Fruit fly (Drosophila melanogaster) whole organism, embryonic: ENCODE measurements around the gene LManV.

ENCODE experiments used
- CG1024 ChIP-seq: fragments of 200-800 bp; sonication (Bioruptor generic); IDR thresholded peaks from 2 replicates; pipeline ENCODE4 v1.3.6; 2022; ENCODE audit warnings: missing biosample characterization, missing genetic modification characterization
- CG12299 ChIP-seq: fragments of 200-800 bp; sonication (Bioruptor generic); optimal IDR thresholded peaks from 2 replicates; lab custom pipeline; 2018; ENCODE audit warnings: missing biosample characterization, mild to moderate bottlenecking, missing genetic modification characterization
- CG13123 ChIP-seq: fragments of 200-800 bp; sonication (Bioruptor generic); optimal IDR thresholded peaks from 2 replicates; lab custom pipeline; 2016; ENCODE audit warnings: missing biosample characterization, missing genetic modification characterization
- CG13296 ChIP-seq: fragments of 200-800 bp; sonication (Bioruptor generic); optimal IDR thresholded peaks from 3 replicates; lab custom pipeline; 2018; ENCODE audit warnings: missing biosample characterization, mild to moderate bottlenecking, missing genetic modification characterization
- CG14441 ChIP-seq: fragments of 200-800 bp; sonication (Bioruptor generic); IDR thresholded peaks from 2 replicates; pipeline ENCODE4 v1.3.6; 2022; ENCODE audit warnings: missing biosample characterization, missing genetic modification characterization
- CG15011 ChIP-seq: fragments of 200-800 bp; sonication (Bioruptor generic); optimal IDR thresholded peaks from 3 replicates; lab custom pipeline; 2018; ENCODE audit warnings: missing biosample characterization, mild to moderate bottlenecking, missing genetic modification characterization
- CG15514 ChIP-seq: fragments of 200-800 bp; sonication (Bioruptor generic); optimal IDR thresholded peaks from 3 replicates; lab custom pipeline; 2017; ENCODE audit warnings: missing biosample characterization, missing genetic modification characterization, mild to moderate bottlenecking, moderate library complexity, missing genetic modification reagents
- CG16863 ChIP-seq: fragments of 200-800 bp; sonication (Bioruptor generic); optimal IDR thresholded peaks from 3 replicates; lab custom pipeline; 2016; ENCODE audit warnings: missing biosample characterization, missing genetic modification characterization
- CG17186 ChIP-seq: fragments of 200-800 bp; sonication (Bioruptor generic); optimal IDR thresholded peaks from 3 replicates; lab custom pipeline; 2017; ENCODE audit warnings: missing biosample characterization, missing genetic modification reagents, missing genetic modification characterization
- CG17359 ChIP-seq: fragments of 200-800 bp; sonication (Bioruptor generic); optimal IDR thresholded peaks from 3 replicates; lab custom pipeline; 2018; ENCODE audit warnings: missing biosample characterization, mild to moderate bottlenecking, missing genetic modification characterization, moderate library complexity
- CG18599 ChIP-seq: fragments of 200-800 bp; sonication (Bioruptor generic); optimal IDR thresholded peaks from 3 replicates; lab custom pipeline; 2017; ENCODE audit warnings: missing biosample characterization, missing genetic modification characterization, mild to moderate bottlenecking, moderate library complexity, missing genetic modification reagents
- CG2120 ChIP-seq: fragments of 200-800 bp; sonication (Bioruptor generic); optimal IDR thresholded peaks from 3 replicates; lab custom pipeline; 2016; ENCODE audit warnings: missing biosample characterization, missing genetic modification characterization
- CG2199 ChIP-seq: fragments of 200-800 bp; sonication (Bioruptor generic); IDR thresholded peaks from 3 replicates; pipeline ENCODE4 v1.3.6; 2022; ENCODE audit warnings: missing biosample characterization, missing genetic modification characterization
- CG32767 ChIP-seq: fragments of 200-800 bp; sonication (Bioruptor generic); IDR thresholded peaks from 2 replicates; pipeline ENCODE4 v1.3.6; 2022; ENCODE audit warnings: missing biosample characterization, missing genetic modification characterization
- CG34422 ChIP-seq: fragments of 200-800 bp; sonication (Bioruptor generic); IDR thresholded peaks from 3 replicates; pipeline ENCODE4 v1.3.6; 2022; ENCODE audit warnings: missing biosample characterization, missing genetic modification characterization
- CG3847 ChIP-seq: fragments of 200-800 bp; sonication (Bioruptor generic); IDR thresholded peaks from 2 replicates; pipeline ENCODE4 v1.3.6; 2022; ENCODE audit warnings: missing biosample characterization, missing genetic modification characterization
- CG4328 ChIP-seq: fragments of 200-800 bp; sonication (Bioruptor generic); optimal IDR thresholded peaks from 3 replicates; lab custom pipeline; 2017; ENCODE audit warnings: missing biosample characterization, missing genetic modification reagents, missing genetic modification characterization
- CG7963 ChIP-seq: fragments of 200-800 bp; sonication (Bioruptor generic); IDR thresholded peaks from 3 replicates; pipeline ENCODE4 v1.3.6; 2022; ENCODE audit warnings: missing biosample characterization, missing genetic modification characterization; ENCODE audit not compliant: partially characterized antibody
- CG9817 ChIP-seq: fragments of 200-800 bp; sonication (Bioruptor generic); optimal IDR thresholded peaks from 2 replicates; lab custom pipeline; 2018; ENCODE audit warnings: missing biosample characterization, mild to moderate bottlenecking, missing genetic modification characterization, moderate library complexity
- HHEX ChIP-seq: fragments of 200-800 bp; sonication (Bioruptor generic); optimal IDR thresholded peaks from 3 replicates; lab custom pipeline; 2017; ENCODE audit warnings: missing biosample characterization, mild to moderate bottlenecking, missing genetic modification characterization, missing genetic modification reagents
- Hsf ChIP-seq: fragments of 200-800 bp; sonication (Bioruptor generic); optimal IDR thresholded peaks from 3 replicates; lab custom pipeline; 2016; ENCODE audit warnings: missing biosample characterization, missing genetic modification characterization
- Rfx ChIP-seq: fragments of 200-800 bp; sonication (Bioruptor generic); IDR thresholded peaks from 2 replicates; pipeline ENCODE4 v1.3.6; 2022; ENCODE audit warnings: missing biosample characterization, missing genetic modification characterization
- Sox100B ChIP-seq: fragments of 200-800 bp; sonication (Bioruptor generic); optimal IDR thresholded peaks from 3 replicates; lab custom pipeline; 2018; ENCODE audit warnings: missing biosample characterization, mild to moderate bottlenecking, missing genetic modification characterization
- Ssrp ChIP-seq: fragments of 200-800 bp; sonication (Bioruptor generic); optimal IDR thresholded peaks from 2 replicates; lab custom pipeline; 2018; ENCODE audit warnings: missing biosample characterization, mild to moderate bottlenecking, missing genetic modification characterization, moderate library complexity
- ase ChIP-seq: fragments of 200-800 bp; sonication (Bioruptor generic); IDR thresholded peaks from 3 replicates; pipeline ENCODE4 v1.3.6; 2022; ENCODE audit warnings: missing biosample characterization, missing genetic modification characterization
- ato ChIP-seq: fragments of 200-800 bp; sonication (Bioruptor generic); IDR thresholded peaks from 2 replicates; pipeline ENCODE4 v1.3.6; 2022; ENCODE audit warnings: missing biosample characterization, missing genetic modification characterization; ENCODE audit not compliant: partially characterized antibody
- br ChIP-seq: fragments of >200 bp; optimal IDR thresholded peaks from 2 replicates; lab custom pipeline; 2017
- crc ChIP-seq: fragments of 200-800 bp; sonication (Bioruptor generic); optimal IDR thresholded peaks from 2 replicates; lab custom pipeline; 2016; ENCODE audit warnings: missing biosample characterization, missing genetic modification characterization
- croc ChIP-seq: fragments of 200-800 bp; sonication (Bioruptor generic); conservative IDR thresholded peaks from 3 replicates; pipeline ENCODE4 v1.3.6; 2022; ENCODE audit warnings: missing biosample characterization, missing genetic modification characterization
- dmrt99B ChIP-seq: fragments of 200-800 bp; sonication (Bioruptor generic); optimal IDR thresholded peaks from 2 replicates; lab custom pipeline; 2018; ENCODE audit warnings: missing biosample characterization, mild to moderate bottlenecking, missing genetic modification characterization, moderate library complexity
- en ChIP-seq: fragments of 200-800 bp; sonication (Bioruptor generic); optimal IDR thresholded peaks from 2 replicates; lab custom pipeline; 2016; ENCODE audit warnings: missing biosample characterization, missing genetic modification characterization
- exex ChIP-seq: fragments of 200-800 bp; sonication (Bioruptor generic); optimal IDR thresholded peaks from 4 replicates; lab custom pipeline; 2018; ENCODE audit warnings: missing biosample characterization, mild to moderate bottlenecking, missing genetic modification characterization, moderate library complexity
- eyg ChIP-seq: fragments of 200-800 bp; sonication (Bioruptor generic); optimal IDR thresholded peaks from 3 replicates; lab custom pipeline; 2016; ENCODE audit warnings: missing biosample characterization, missing genetic modification characterization
- fd3F ChIP-seq: fragments of 200-800 bp; sonication (Bioruptor generic); optimal IDR thresholded peaks from 2 replicates; lab custom pipeline; 2018; ENCODE audit warnings: missing biosample characterization, mild to moderate bottlenecking, missing genetic modification characterization, moderate library complexity
- gsb ChIP-seq: fragments of 200-800 bp; sonication (Bioruptor generic); IDR thresholded peaks from 2 replicates; pipeline ENCODE4 v1.3.6; 2022; ENCODE audit warnings: missing biosample characterization, missing genetic modification characterization
- hth ChIP-seq: fragments of >200 bp; optimal IDR thresholded peaks from 2 replicates; lab custom pipeline; 2017; ENCODE audit warnings: inconsistent platforms
- jumu ChIP-seq: fragments of 200-800 bp; sonication (Bioruptor generic); optimal IDR thresholded peaks from 3 replicates; lab custom pipeline; 2016; ENCODE audit warnings: missing biosample characterization, missing genetic modification characterization
- klu ChIP-seq: fragments of 200-800 bp; sonication (Bioruptor generic); IDR thresholded peaks from 2 replicates; pipeline ENCODE4 v1.3.6; 2022; ENCODE audit warnings: missing biosample characterization, missing genetic modification characterization
- nerfin-1 ChIP-seq: fragments of 200-800 bp; sonication (Bioruptor generic); optimal IDR thresholded peaks from 3 replicates; lab custom pipeline; 2019; ENCODE audit warnings: missing biosample characterization, mild to moderate bottlenecking, missing genetic modification characterization, moderate library complexity
- pan ChIP-seq, 4 experiments: fragments of >200 bp in 3 of 4; fragments of 200-800 bp in 1 of 4; sonication (Bioruptor generic) in 1 of 4; optimal IDR thresholded peaks in 3 of 4; IDR thresholded peaks in 1 of 4; 2 replicates each; pipeline versions ENCODE4 v1.3.6 to Lab custom; 2017 to 2022; ENCODE audit warnings: missing biosample characterization in 2 of 4, missing genetic modification characterization in 2 of 4, mixed read lengths in 1 of 4
- pfk ChIP-seq: fragments of 200-800 bp; sonication (Bioruptor generic); optimal IDR thresholded peaks from 2 replicates; lab custom pipeline; 2018; ENCODE audit warnings: missing biosample characterization, mild to moderate bottlenecking, missing genetic modification characterization, moderate library complexity
- pros ChIP-seq: fragments of 200-800 bp; sonication (Bioruptor generic); optimal IDR thresholded peaks from 3 replicates; lab custom pipeline; 2019; ENCODE audit warnings: missing biosample characterization, mild to moderate bottlenecking, missing genetic modification characterization, moderate library complexity
- sd ChIP-seq: fragments of 200-800 bp; sonication (Bioruptor generic); optimal IDR thresholded peaks from 3 replicates; lab custom pipeline; 2018; ENCODE audit warnings: missing biosample characterization, mild to moderate bottlenecking, missing genetic modification characterization, moderate library complexity
- sens ChIP-seq: fragments of 200-800 bp; sonication (Bioruptor generic); peaks from one replicate; lab custom pipeline; 2016; ENCODE audit warnings: missing biosample characterization, missing genetic modification characterization
- sob ChIP-seq: fragments of 200-800 bp; sonication (Bioruptor generic); IDR thresholded peaks from 2 replicates; pipeline ENCODE4 v1.3.6; 2022; ENCODE audit warnings: missing biosample characterization, missing genetic modification characterization
- ssp ChIP-seq: fragments of 200-800 bp; sonication (Bioruptor generic); IDR thresholded peaks from 2 replicates; pipeline ENCODE4 v1.3.6; 2022; ENCODE audit warnings: missing biosample characterization, missing genetic modification characterization
- vnd ChIP-seq: fragments of 200-800 bp; sonication (Bioruptor generic); IDR thresholded peaks from 3 replicates; pipeline ENCODE4 v1.3.6; 2022; ENCODE audit warnings: missing biosample characterization, missing genetic modification characterization; ENCODE audit not compliant: partially characterized antibody
- wek ChIP-seq: fragments of 200-800 bp; sonication (Bioruptor generic); optimal IDR thresholded peaks from 3 replicates; lab custom pipeline; 2018; ENCODE audit warnings: missing biosample characterization, mild to moderate bottlenecking, missing genetic modification characterization, moderate library complexity
- z ChIP-seq: fragments of 200-800 bp; sonication (Bioruptor generic); IDR thresholded peaks from 3 replicates; pipeline ENCODE4 v1.3.6; 2022; ENCODE audit warnings: missing biosample characterization, missing genetic modification characterization
- zfh2 ChIP-seq: fragments of 200-800 bp; sonication (Bioruptor generic); optimal IDR thresholded peaks from 2 replicates; lab custom pipeline; 2016; ENCODE audit warnings: missing biosample characterization, missing genetic modification characterization

The LManV gene

dm6 chr2L:8825222-8825869 lies 49.3 kb upstream of the LManV start, which contains the start of gene SoxN (continued):
- TF ChIP-seq sens (GFP tag; lab: Kevin White, UChicago), result peak; percentile 87
- TF ChIP-seq Sox100B (GFP tag; lab: Kevin White, UChicago), result no peak
- TF ChIP-seq en, result no peak
- no peak for TF ChIP-seq HHEX
- TF ChIP-seq CG2120 (GFP tag; lab: Kevin White, UChicago), result no peak
- no peak for TF ChIP-seq croc (GFP tag; lab: Robert Waterston, UW)
- TF ChIP-seq dmrt99B, result no peak
- no peak for TF ChIP-seq vnd
- no peak for TF ChIP-seq CG13123 (GFP tag; lab: Kevin White, UChicago)
- peak; percentile 69 for TF ChIP-seq hth (lab: Kevin White, UChicago)
- no peak for TF ChIP-seq fd3F
- no peak for TF ChIP-seq CG14441 (GFP tag; lab: Robert Waterston, UW)
- no peak for TF ChIP-seq CG4328 (GFP tag; lab: Kevin White, UChicago)
- no peak; the same call in 2 of the 3 replicates for TF ChIP-seq CG34422
- peak; percentile 33 for TF ChIP-seq CG12299 (tag; lab: Kevin White, UChicago)
- TF ChIP-seq eyg (GFP tag; lab: Kevin White, UChicago), result no peak
- peak; percentile 99 for TF ChIP-seq nerfin-1 (tag; lab: Kevin White, UChicago)
- no peak for TF ChIP-seq Rfx
- no peak for TF ChIP-seq CG18599 (GFP tag; lab: Kevin White, UChicago)
- TF ChIP-seq CG17186 (GFP tag; lab: Kevin White, UChicago), result no peak
- TF ChIP-seq klu (GFP tag; lab: Robert Waterston, UW), result no peak
- TF ChIP-seq Hsf (GFP tag; lab: Kevin White, UChicago), result no peak
- no peak for TF ChIP-seq CG16863 (GFP tag; lab: Kevin White, UChicago)
- TF ChIP-seq wek (GFP tag; lab: Kevin White, UChicago), result no peak
- TF ChIP-seq CG7963, result 0 out of 3 replicates have a peak, but pooled peaks have one; percentile 23
- TF ChIP-seq CG2199 (GFP tag; lab: Robert Waterston, UW), result peak; percentile 96
- TF ChIP-seq sob (GFP tag; lab: Robert Waterston, UW), result peak; percentile 43
- no peak for TF ChIP-seq CG15514 (GFP tag; lab: Kevin White, UChicago)
- no peak for TF ChIP-seq CG13296 (GFP tag; lab: Kevin White, UChicago)
- no peak for TF ChIP-seq gsb
- no peak for TF ChIP-seq CG1024 (GFP tag; lab: Robert Waterston, UW)
- no peak for TF ChIP-seq CG15011
- TF ChIP-seq CG9817 (tag; lab: Kevin White, UChicago), result no peak
- no peak for TF ChIP-seq CG3847
- no peak for TF ChIP-seq exex (tag; lab: Kevin White, UChicago)
- TF ChIP-seq crc (GFP tag; lab: Kevin White, UChicago), result no peak
- no peak for TF ChIP-seq br
- TF ChIP-seq CG32767 (GFP tag; lab: Robert Waterston, UW), result 0 out of 2 replicates have a peak, but pooled peaks have one; percentile 37
- TF ChIP-seq pfk (GFP tag; lab: Kevin White, UChicago), result no peak
- TF ChIP-seq pan (optimal IDR thresholded peaks at IDR 0.05; lab: Kevin White, UChicago), result no peak
- no peak for TF ChIP-seq pan (GFP tag; optimal IDR thresholded peaks at IDR 0.05 in 1 of 2, IDR thresholded peaks at IDR 0.05 in 1 of 2)
- no peak for TF ChIP-seq Ssrp (tag; lab: Kevin White, UChicago)
- TF ChIP-seq zfh2 (GFP tag; lab: Kevin White, UChicago), result no peak
- no peak for TF ChIP-seq ssp
- no peak for TF ChIP-seq CG17359 (tag; lab: Kevin White, UChicago)
- TF ChIP-seq ase (GFP tag; lab: Robert Waterston, UW), result no peak; the same call in 2 of the 3 replicates
- no peak for TF ChIP-seq jumu (GFP tag; lab: Kevin White, UChicago)
- peak; percentile 92 for TF ChIP-seq z (GFP tag; lab: Robert Waterston, UW)
- peak; percentile 90 for TF ChIP-seq sd (tag; lab: Kevin White, UChicago)
- 0 out of 2 replicates have a peak, but pooled peaks have one; percentile 14 for TF ChIP-seq ato (GFP tag; lab: Robert Waterston, UW)
- peak; percentile 86 for TF ChIP-seq pros (GFP tag; lab: Kevin White, UChicago)
